Worm (Caenorhabditis elegans) whole organism, late embryonic: ENCODE measurements around the gene ect-2.

ENCODE experiments used
- K02D7.2 ChIP-seq: sonication (generic microtip); optimal IDR thresholded peaks from 2 replicates; lab custom pipeline; 2017; ENCODE audit warnings: mild to moderate bottlenecking, missing genetic modification characterization, missing compliant biosample characterization
- Y22D7AL.16 ChIP-seq: sonication (generic microtip); optimal IDR thresholded peaks from 2 replicates; lab custom pipeline; 2016; ENCODE audit warnings: missing genetic modification characterization, missing compliant biosample characterization
- ama-1 ChIP-seq: fragments of 150-350 bp; optimal IDR thresholded peaks from 2 replicates; lab custom pipeline; 2014
- ceh-14 ChIP-seq: sonication (generic microtip); optimal IDR thresholded peaks from 2 replicates; lab custom pipeline; 2016; ENCODE audit warnings: missing genotype, missing genetic modification characterization, missing compliant biosample characterization
- ceh-19 ChIP-seq: fragments of 200-800 bp; sonication (Bioruptor generic); optimal IDR thresholded peaks from 2 replicates; lab custom pipeline; 2018; ENCODE audit warnings: mild to moderate bottlenecking, missing genetic modification characterization, missing compliant biosample characterization
- ceh-22 ChIP-seq: sonication (generic microtip); optimal IDR thresholded peaks from 2 replicates; lab custom pipeline; 2017; ENCODE audit warnings: missing biosample characterization, missing genetic modification characterization
- ceh-24 ChIP-seq: sonication (generic microtip); optimal IDR thresholded peaks from 2 replicates; lab custom pipeline; 2016; ENCODE audit warnings: mild to moderate bottlenecking, missing genetic modification characterization, missing compliant biosample characterization
- ceh-31 ChIP-seq: sonication (generic microtip); optimal IDR thresholded peaks from 2 replicates; lab custom pipeline; 2016; ENCODE audit warnings: missing genetic modification characterization, missing compliant biosample characterization
- ceh-34 ChIP-seq: sonication (generic microtip); optimal IDR thresholded peaks from 2 replicates; lab custom pipeline; 2016; ENCODE audit warnings: mild to moderate bottlenecking, missing genetic modification characterization, missing compliant biosample characterization
- ceh-45 ChIP-seq: fragments of 200-800 bp; sonication (Bioruptor generic); IDR thresholded peaks from 2 replicates; pipeline ENCODE4 v1.3.6; 2022; ENCODE audit warnings: missing genetic modification reagents, missing genetic modification characterization, missing compliant biosample characterization
- ceh-9 ChIP-seq: sonication (generic microtip); optimal IDR thresholded peaks from 2 replicates; lab custom pipeline; 2016; ENCODE audit warnings: mild to moderate bottlenecking, missing genetic modification characterization, inconsistent platforms, missing compliant biosample characterization
- che-1 ChIP-seq: sonication (generic microtip); optimal IDR thresholded peaks from 2 replicates; lab custom pipeline; 2016; ENCODE audit warnings: mild to moderate bottlenecking, missing genetic modification characterization, missing compliant biosample characterization
- dve-1 ChIP-seq: sonication (generic microtip); optimal IDR thresholded peaks from 2 replicates; lab custom pipeline; 2017; ENCODE audit warnings: antibody characterized with exemption, mild to moderate bottlenecking, missing genetic modification characterization, missing compliant biosample characterization
- elt-4 ChIP-seq: sonication (generic microtip); optimal IDR thresholded peaks from 2 replicates; lab custom pipeline; 2016; ENCODE audit warnings: missing genetic modification characterization, missing compliant biosample characterization
- fax-1 ChIP-seq: sonication (generic microtip); optimal IDR thresholded peaks from 2 replicates; lab custom pipeline; 2016; ENCODE audit warnings: missing genotype, missing genetic modification characterization, missing compliant biosample characterization
- fkh-6 ChIP-seq: sonication (generic microtip); optimal IDR thresholded peaks from 2 replicates; lab custom pipeline; 2016; ENCODE audit warnings: missing genetic modification characterization, missing compliant biosample characterization
- hlh-13 ChIP-seq: fragments of 200-800 bp; sonication (Bioruptor generic); optimal IDR thresholded peaks from 2 replicates; lab custom pipeline; 2018; ENCODE audit warnings: mild to moderate bottlenecking, missing genetic modification characterization, missing compliant biosample characterization
- hlh-15 ChIP-seq: sonication (generic microtip); optimal IDR thresholded peaks from 2 replicates; lab custom pipeline; 2016; ENCODE audit warnings: missing genetic modification characterization, missing compliant biosample characterization
- hlh-6 ChIP-seq: sonication (generic microtip); optimal IDR thresholded peaks from 2 replicates; lab custom pipeline; 2016; ENCODE audit warnings: missing genotype, missing genetic modification characterization, missing compliant biosample characterization
- madf-2 ChIP-seq: sonication (generic microtip); optimal IDR thresholded peaks from 2 replicates; lab custom pipeline; 2017; ENCODE audit warnings: missing genetic modification characterization, missing compliant biosample characterization
- odd-2 ChIP-seq: sonication (generic microtip); optimal IDR thresholded peaks from 2 replicates; lab custom pipeline; 2017; ENCODE audit warnings: antibody characterized with exemption, mild to moderate bottlenecking, missing genetic modification characterization, missing compliant biosample characterization
- pat-9 ChIP-seq: fragments of 200-800 bp; sonication (Bioruptor generic); optimal IDR thresholded peaks from 2 replicates; lab custom pipeline; 2018; ENCODE audit warnings: mild to moderate bottlenecking, missing genetic modification characterization, moderate library complexity, missing compliant biosample characterization
- pha-2 ChIP-seq: sonication (generic microtip); optimal IDR thresholded peaks from 2 replicates; lab custom pipeline; 2017; ENCODE audit warnings: mild to moderate bottlenecking, missing genetic modification characterization, missing compliant biosample characterization
- pha-4 ChIP-seq: fragments of 150-350 bp; optimal IDR thresholded peaks from 2 replicates; lab custom pipeline; 2018; ENCODE audit warnings: missing biosample characterization, missing genetic modification reagents, missing genetic modification characterization
- rnt-1 ChIP-seq: sonication (generic microtip); optimal IDR thresholded peaks from 2 replicates; lab custom pipeline; 2016; ENCODE audit warnings: missing genetic modification characterization, missing compliant biosample characterization
- sox-2 ChIP-seq: fragments of 200-800 bp; sonication (Bioruptor generic); IDR thresholded peaks from 2 replicates; pipeline ENCODE4 v1.3.6; 2022; ENCODE audit warnings: missing genetic modification reagents, missing genetic modification characterization, missing compliant biosample characterization
- syd-9 ChIP-seq: sonication (generic microtip); optimal IDR thresholded peaks from 2 replicates; lab custom pipeline; 2016; ENCODE audit warnings: mild to moderate bottlenecking, missing genetic modification characterization, moderate library complexity, missing compliant biosample characterization
- tbx-2 ChIP-seq: sonication (generic microtip); optimal IDR thresholded peaks from 2 replicates; lab custom pipeline; 2016; ENCODE audit warnings: missing genetic modification characterization, missing compliant biosample characterization
- ttx-3 ChIP-seq: sonication (generic microtip); optimal IDR thresholded peaks from 2 replicates; lab custom pipeline; 2016; ENCODE audit warnings: missing genetic modification reagents, missing genetic modification characterization, missing compliant biosample characterization
- unc-42 ChIP-seq: sonication (generic microtip); optimal IDR thresholded peaks from 2 replicates; lab custom pipeline; 2016; ENCODE audit warnings: missing genotype, missing genetic modification characterization, missing compliant biosample characterization
- zip-5 ChIP-seq: sonication (generic microtip); optimal IDR thresholded peaks from 2 replicates; lab custom pipeline; 2016; ENCODE audit warnings: missing genetic modification characterization, missing compliant biosample characterization

The ect-2 gene

DNA sequence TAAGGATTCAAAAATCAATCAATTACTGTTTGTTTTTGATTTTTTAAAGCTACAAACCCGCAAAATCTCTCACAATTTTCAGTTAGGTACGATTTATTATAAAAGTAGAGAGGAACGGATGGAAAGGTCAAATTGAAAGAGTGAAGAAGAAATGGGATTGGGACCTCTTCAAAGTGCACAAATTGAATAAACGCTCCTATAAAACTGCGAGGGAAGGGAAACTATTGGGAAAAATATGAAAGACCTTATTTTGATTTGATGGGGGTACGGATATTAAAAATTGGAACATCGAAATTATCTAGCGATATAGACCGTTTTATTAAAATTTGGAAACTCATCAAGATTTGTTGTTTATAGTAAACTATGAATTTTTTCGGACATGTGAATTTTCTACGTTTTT is 17.0 kb downstream of the ect-2 start:
- peak; percentile 55 for TF ChIP-seq unc-42 (tag; lab: Kevin White, UChicago)
- TF ChIP-seq syd-9: no peak

- TF ChIP-seq ceh-34 (tag; lab: Kevin White, UChicago) (peak; percentile 57), odd-2 (no peak), ttx-3 (tag; lab: Kevin White, UChicago) (no peak), ceh-9 (tag; lab: Kevin White, UChicago) (no peak)
Measured at ce11 chrII:10765238-10765637, 18.5 kb downstream of the ect-2 start.

DNA sequence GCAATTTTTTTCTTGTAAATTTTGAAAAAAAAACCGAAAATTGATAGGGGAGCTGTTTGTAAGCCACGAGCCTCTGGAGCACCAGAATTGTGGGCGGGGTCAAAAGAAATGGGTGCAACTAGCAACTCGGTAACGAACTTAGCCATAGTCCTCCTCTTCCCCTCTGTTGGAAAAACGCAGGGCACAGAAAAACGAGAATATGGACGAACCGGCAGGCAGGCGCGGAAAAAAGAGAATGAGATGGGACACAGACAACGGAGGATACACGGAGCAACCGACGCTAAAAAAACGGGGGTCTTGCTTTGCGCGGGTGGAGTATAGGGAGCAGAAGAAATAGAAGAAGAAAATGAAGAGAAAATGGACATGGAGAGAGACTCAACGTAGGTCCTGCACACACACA is 22.1 kb downstream of the ect-2 start:
- TF ChIP-seq hlh-6 (tag; lab: Kevin White, UChicago): no peak
- no peak for TF ChIP-seq sox-2 (GFP tag; lab: Robert Waterston, UW)
- TF ChIP-seq hlh-13: no peak
- TF ChIP-seq zip-5 (tag; lab: Kevin White, UChicago): no peak
- TF ChIP-seq ceh-34 (tag; lab: Kevin White, UChicago): peak; percentile 19
- TF ChIP-seq ttx-3 (tag; lab: Kevin White, UChicago): no peak
- TF ChIP-seq elt-4: no peak
- TF ChIP-seq unc-42 (tag; lab: Kevin White, UChicago): peak; percentile 82
- peak; percentile 9 for TF ChIP-seq ceh-31 (tag; lab: Kevin White, UChicago)
- TF ChIP-seq Y22D7AL.16 (tag; lab: Kevin White, UChicago): no peak
- peak; percentile 3 for TF ChIP-seq tbx-2
- TF ChIP-seq che-1 (tag; lab: Kevin White, UChicago): no peak
- no peak for TF ChIP-seq odd-2
- TF ChIP-seq pha-4 (tag; lab: Kevin White, UChicago): no peak
- TF ChIP-seq madf-2: no peak
- TF ChIP-seq fkh-6 (tag; lab: Kevin White, UChicago): peak; percentile 6
- no peak for TF ChIP-seq ceh-19 (GFP tag; lab: Kevin White, UChicago)

DNA sequence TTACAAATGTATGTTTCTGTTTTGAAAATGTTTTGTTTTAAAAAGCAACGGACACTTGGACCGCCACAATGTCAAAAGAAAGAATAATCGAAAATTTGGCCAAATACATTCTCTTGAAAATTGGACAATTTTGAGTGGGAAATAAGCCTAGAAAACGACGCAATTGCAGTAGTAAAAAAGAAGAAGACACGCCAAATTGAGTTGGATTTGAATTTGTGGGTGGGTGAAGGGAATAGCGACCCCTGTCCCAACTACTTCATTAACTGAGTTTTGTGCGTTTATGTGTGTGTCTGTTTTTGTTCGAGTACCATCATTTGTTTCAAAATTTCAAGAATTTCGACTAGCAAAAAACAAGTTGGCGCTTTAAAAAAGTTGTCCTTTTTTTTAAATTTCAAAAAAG is 23.0 kb downstream of the ect-2 start:
- TF ChIP-seq unc-42 (tag; lab: Kevin White, UChicago) (peak; percentile 64), ceh-22 (tag; lab: Kevin White, UChicago) (no peak)

- TF ChIP-seq ceh-14 (tag; lab: Kevin White, UChicago) (no peak), K02D7.2 (no peak), dve-1 (tag; lab: Kevin White, UChicago) (no peak), pha-2 (no peak), pat-9 (no peak), ceh-24 (tag; lab: Kevin White, UChicago) (no peak), ceh-45 (GFP tag; lab: Robert Waterston, UW) (no peak), fax-1 (tag; lab: Kevin White, UChicago) (no peak), rnt-1 (tag; lab: Kevin White, UChicago) (no peak)
- TF ChIP-seq, all 69 proteins: peak for 0
Measured at ce11 chrII:10759425-10759824, 24.3 kb downstream of the ect-2 start.

DNA sequence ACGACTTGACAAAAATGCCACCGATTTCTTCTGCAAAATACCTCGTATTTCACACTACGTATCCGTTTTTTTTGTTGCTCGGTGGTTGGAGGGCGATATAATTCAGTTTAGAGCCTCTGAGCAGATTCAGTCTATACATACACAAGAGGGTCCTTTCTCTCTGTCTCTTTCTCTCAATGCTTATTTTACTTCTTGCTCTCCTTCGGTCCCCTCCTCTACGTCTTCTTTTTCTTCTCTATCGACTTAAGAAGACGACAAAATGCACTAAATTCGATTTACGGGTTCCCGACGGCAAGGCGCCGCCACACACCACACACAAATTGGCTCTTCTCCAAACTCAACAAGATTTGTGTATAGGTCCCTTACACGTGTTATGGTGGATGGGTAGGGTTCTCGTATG is 24.8 kb downstream of the ect-2 start:
- no peak for TF ChIP-seq tbx-2
- TF ChIP-seq ama-1 (lab: Kevin White, UChicago): no peak
- peak; percentile 25 for TF ChIP-seq ceh-31 (tag; lab: Kevin White, UChicago)
- no peak for TF ChIP-seq hlh-15
- TF ChIP-seq unc-42 (tag; lab: Kevin White, UChicago): peak; percentile 99
- no peak for TF ChIP-seq K02D7.2
- TF ChIP-seq pha-2: no peak

ce11 chrII:10755455-10755854 is 28.3 kb downstream of the ect-2 start:
- no peak for TF ChIP-seq pat-9
- peak; percentile 40 for TF ChIP-seq unc-42 (tag; lab: Kevin White, UChicago)
- TF ChIP-seq ceh-31 (tag; lab: Kevin White, UChicago): peak; percentile 54
